Fruit fly (Drosophila melanogaster) whole organism, embryonic: ENCODE results near the gene CG13670.

Experiments
- Atf-2 ChIP-seq: fragments of 200-800 bp; sonication (Bioruptor generic); optimal IDR thresholded peaks from 2 replicates; lab custom pipeline; 2016; ENCODE audit warnings: missing biosample characterization, missing genetic modification characterization
- CG10209 ChIP-seq: fragments of 200-800 bp; sonication (Bioruptor generic); optimal IDR thresholded peaks from 3 replicates; lab custom pipeline; 2017; ENCODE audit warnings: missing biosample characterization, mild to moderate bottlenecking, missing genetic modification characterization, missing genetic modification reagents
- CG10543 ChIP-seq: fragments of 200-800 bp; sonication (Bioruptor generic); optimal IDR thresholded peaks from 3 replicates; lab custom pipeline; 2017; ENCODE audit warnings: missing biosample characterization, mild to moderate bottlenecking, missing genetic modification characterization, moderate library complexity
- CG11696 ChIP-seq: fragments of 200-800 bp; sonication (Bioruptor generic); IDR thresholded peaks from 2 replicates; pipeline ENCODE4 v1.3.6; 2022; ENCODE audit warnings: missing biosample characterization, missing genetic modification characterization
- CG13424 ChIP-seq: fragments of 200-800 bp; sonication (Bioruptor generic); optimal IDR thresholded peaks from 2 replicates; lab custom pipeline; 2019; ENCODE audit warnings: missing biosample characterization, mild to moderate bottlenecking, missing genetic modification characterization, moderate library complexity
- CG13624 ChIP-seq: fragments of 200-800 bp; sonication (Bioruptor generic); optimal IDR thresholded peaks from 2 replicates; lab custom pipeline; 2016; ENCODE audit warnings: missing biosample characterization, missing genetic modification characterization
- CG14441 ChIP-seq: fragments of 200-800 bp; sonication (Bioruptor generic); IDR thresholded peaks from 2 replicates; pipeline ENCODE4 v1.3.6; 2022; ENCODE audit warnings: missing biosample characterization, missing genetic modification characterization
- CG15011 ChIP-seq: fragments of 200-800 bp; sonication (Bioruptor generic); optimal IDR thresholded peaks from 3 replicates; lab custom pipeline; 2018; ENCODE audit warnings: missing biosample characterization, mild to moderate bottlenecking, missing genetic modification characterization
- CG15514 ChIP-seq: fragments of 200-800 bp; sonication (Bioruptor generic); optimal IDR thresholded peaks from 3 replicates; lab custom pipeline; 2017; ENCODE audit warnings: missing biosample characterization, missing genetic modification characterization, mild to moderate bottlenecking, moderate library complexity, missing genetic modification reagents
- CG17829 ChIP-seq: fragments of 200-800 bp; optimal IDR thresholded peaks from 2 replicates; lab custom pipeline; 2019; ENCODE audit warnings: missing biosample characterization, mild to moderate bottlenecking, missing genetic modification characterization, moderate library complexity
- CG2120 ChIP-seq: fragments of 200-800 bp; sonication (Bioruptor generic); optimal IDR thresholded peaks from 3 replicates; lab custom pipeline; 2016; ENCODE audit warnings: missing biosample characterization, missing genetic modification characterization
- CG2129 ChIP-seq: fragments of 200-800 bp; sonication (Bioruptor generic); IDR thresholded peaks from 2 replicates; pipeline ENCODE4 v1.3.6; 2022; ENCODE audit warnings: missing biosample characterization, missing genetic modification characterization; ENCODE audit not compliant: partially characterized antibody
- CG30020 ChIP-seq: fragments of 200-800 bp; optimal IDR thresholded peaks from 2 replicates; lab custom pipeline; 2019; ENCODE audit warnings: missing biosample characterization, mild to moderate bottlenecking, missing genetic modification characterization, moderate library complexity
- CG3281 ChIP-seq: fragments of 200-800 bp; sonication (Bioruptor generic); optimal IDR thresholded peaks from 3 replicates; lab custom pipeline; 2017; ENCODE audit warnings: missing biosample characterization, mild to moderate bottlenecking, missing genetic modification characterization
- CG34422 ChIP-seq: fragments of 200-800 bp; sonication (Bioruptor generic); IDR thresholded peaks from 3 replicates; pipeline ENCODE4 v1.3.6; 2022; ENCODE audit warnings: missing biosample characterization, missing genetic modification characterization
- CG4328 ChIP-seq: fragments of 200-800 bp; sonication (Bioruptor generic); optimal IDR thresholded peaks from 3 replicates; lab custom pipeline; 2017; ENCODE audit warnings: missing biosample characterization, missing genetic modification reagents, missing genetic modification characterization
- CG5180 ChIP-seq: fragments of 200-800 bp; sonication (Bioruptor generic); optimal IDR thresholded peaks from 3 replicates; lab custom pipeline; 2017; ENCODE audit warnings: missing biosample characterization, missing genetic modification characterization, mild to moderate bottlenecking, moderate library complexity, missing genetic modification reagents
- CG6683 ChIP-seq: fragments of 200-800 bp; sonication (Bioruptor generic); optimal IDR thresholded peaks from 2 replicates; lab custom pipeline; 2017; ENCODE audit warnings: missing biosample characterization, mild to moderate bottlenecking, missing genetic modification characterization, missing genetic modification reagents
- CG8089 ChIP-seq: fragments of 200-800 bp; sonication (Bioruptor generic); optimal IDR thresholded peaks from 3 replicates; lab custom pipeline; 2016; ENCODE audit warnings: missing biosample characterization, missing genetic modification characterization
- CrebB ChIP-seq: fragments of 200-800 bp; sonication (Bioruptor generic); optimal IDR thresholded peaks from 3 replicates; lab custom pipeline; 2018; ENCODE audit warnings: missing biosample characterization, mild to moderate bottlenecking, missing genetic modification characterization
- D19B ChIP-seq: fragments of 200-800 bp; sonication (Bioruptor generic); optimal IDR thresholded peaks from 2 replicates; lab custom pipeline; 2017; ENCODE audit warnings: missing biosample characterization, mild to moderate bottlenecking, missing genetic modification characterization
- Dek ChIP-seq: fragments of 200-800 bp; sonication (Bioruptor generic); optimal IDR thresholded peaks from 3 replicates; lab custom pipeline; 2019; ENCODE audit warnings: missing biosample characterization, mild to moderate bottlenecking, missing genetic modification characterization, moderate library complexity
- E2f1 ChIP-seq: fragments of 200-800 bp; sonication (Bioruptor generic); IDR thresholded peaks from 2 replicates; pipeline ENCODE4 v1.3.6; 2022; ENCODE audit warnings: missing biosample characterization, missing genetic modification characterization
- ERR ChIP-seq: fragments of 200-800 bp; sonication (Bioruptor generic); optimal IDR thresholded peaks from 2 replicates; lab custom pipeline; 2016; ENCODE audit warnings: missing biosample characterization, missing genetic modification characterization
- HmgD ChIP-seq: fragments of 200-800 bp; sonication (Bioruptor generic); optimal IDR thresholded peaks from 3 replicates; lab custom pipeline; 2016; ENCODE audit warnings: missing biosample characterization, missing genetic modification characterization
- Jarid2 ChIP-seq: fragments of 200-800 bp; sonication (Bioruptor generic); optimal IDR thresholded peaks from 3 replicates; lab custom pipeline; 2017; ENCODE audit warnings: mild to moderate bottlenecking, missing biosample characterization, missing genetic modification reagents, missing genetic modification characterization
- Mes4 ChIP-seq: fragments of 200-800 bp; sonication (Bioruptor generic); optimal IDR thresholded peaks from 2 replicates; lab custom pipeline; 2016; ENCODE audit warnings: missing biosample characterization, missing genetic modification characterization
- Nf-YC ChIP-seq: fragments of 200-800 bp; optimal IDR thresholded peaks from 3 replicates; lab custom pipeline; 2019; ENCODE audit warnings: missing biosample characterization, mild to moderate bottlenecking, missing genetic modification characterization, moderate library complexity
- NfI ChIP-seq: fragments of 200-800 bp; sonication (Bioruptor generic); optimal IDR thresholded peaks from 3 replicates; lab custom pipeline; 2018; ENCODE audit warnings: missing biosample characterization, mild to moderate bottlenecking, missing genetic modification characterization, moderate library complexity
- Ravus ChIP-seq: fragments of 200-800 bp; sonication (Bioruptor generic); IDR thresholded peaks from 2 replicates; pipeline ENCODE4 v1.3.6; 2022; ENCODE audit warnings: missing biosample characterization, missing genetic modification characterization
- Rx ChIP-seq: fragments of 200-800 bp; sonication (Bioruptor generic); IDR thresholded peaks from 2 replicates; pipeline ENCODE4 v1.3.6; 2022; ENCODE audit warnings: missing biosample characterization, missing genetic modification characterization
- Scr ChIP-seq: fragments of 200-800 bp; sonication (Bioruptor generic); IDR thresholded peaks from 2 replicates; pipeline ENCODE4 v1.3.6; 2022; ENCODE audit warnings: missing biosample characterization, missing genetic modification characterization; ENCODE audit not compliant: partially characterized antibody
- aop ChIP-seq: fragments of 200-800 bp; sonication (Bioruptor generic); IDR thresholded peaks from 2 replicates; pipeline ENCODE4 v1.3.6; 2022; ENCODE audit warnings: missing biosample characterization, missing genetic modification characterization
- bigmax ChIP-seq: fragments of 200-800 bp; sonication (Bioruptor generic); optimal IDR thresholded peaks from 2 replicates; lab custom pipeline; 2018; ENCODE audit warnings: missing biosample characterization, mild to moderate bottlenecking, missing genetic modification characterization
- dmrt11E ChIP-seq: fragments of 200-800 bp; sonication (Bioruptor generic); optimal IDR thresholded peaks from 3 replicates; lab custom pipeline; 2018; ENCODE audit warnings: missing biosample characterization, mild to moderate bottlenecking, missing genetic modification characterization, moderate library complexity
- dmrt99B ChIP-seq: fragments of 200-800 bp; sonication (Bioruptor generic); optimal IDR thresholded peaks from 2 replicates; lab custom pipeline; 2018; ENCODE audit warnings: missing biosample characterization, mild to moderate bottlenecking, missing genetic modification characterization, moderate library complexity
- emc ChIP-seq: fragments of 200-800 bp; sonication (Bioruptor generic); optimal IDR thresholded peaks from 2 replicates; lab custom pipeline; 2016; ENCODE audit warnings: missing biosample characterization, missing genetic modification characterization
- fd3F ChIP-seq: fragments of 200-800 bp; sonication (Bioruptor generic); optimal IDR thresholded peaks from 2 replicates; lab custom pipeline; 2018; ENCODE audit warnings: missing biosample characterization, mild to moderate bottlenecking, missing genetic modification characterization, moderate library complexity
- gfzf ChIP-seq: fragments of 200-800 bp; sonication (Bioruptor generic); optimal IDR thresholded peaks from 2 replicates; lab custom pipeline; 2016; ENCODE audit warnings: missing biosample characterization, mild to moderate bottlenecking, missing genetic modification characterization, moderate library complexity
- her ChIP-seq: fragments of 200-800 bp; sonication (Bioruptor generic); optimal IDR thresholded peaks from 2 replicates; lab custom pipeline; 2016; ENCODE audit warnings: missing biosample characterization, missing genetic modification characterization
- insv ChIP-seq, 2 experiments: fragments of 200-800 bp; sonication (Bioruptor generic); optimal IDR thresholded peaks; 3 replicates each; lab custom pipeline; 2016 to 2018; ENCODE audit warnings: missing biosample characterization in 2 of 2, missing genetic modification characterization in 2 of 2
- kni ChIP-seq: fragments of 200-800 bp; sonication (Bioruptor generic); optimal IDR thresholded peaks from 3 replicates; lab custom pipeline; 2017; ENCODE audit warnings: mild to moderate bottlenecking, missing biosample characterization, missing genetic modification reagents, missing genetic modification characterization
- odd ChIP-seq: fragments of 200-800 bp; sonication (Bioruptor generic); optimal IDR thresholded peaks from 2 replicates; lab custom pipeline; 2017; ENCODE audit warnings: missing biosample characterization, mild to moderate bottlenecking, missing genetic modification characterization
- org-1 ChIP-seq: fragments of 200-800 bp; sonication (Bioruptor generic); optimal IDR thresholded peaks from 2 replicates; lab custom pipeline; 2017; ENCODE audit warnings: missing biosample characterization, missing genetic modification characterization
- pita ChIP-seq: fragments of 200-800 bp; sonication (Bioruptor generic); optimal IDR thresholded peaks from 2 replicates; lab custom pipeline; 2017; ENCODE audit warnings: missing biosample characterization, mild to moderate bottlenecking, missing genetic modification characterization
- repo ChIP-seq: fragments of 200-800 bp; sonication (Bioruptor generic); optimal IDR thresholded peaks from 2 replicates; lab custom pipeline; 2016; ENCODE audit warnings: missing biosample characterization, missing genetic modification characterization
- run ChIP-seq: fragments of 200-800 bp; sonication (Bioruptor generic); optimal IDR thresholded peaks from 3 replicates; lab custom pipeline; 2018; ENCODE audit warnings: missing biosample characterization, mild to moderate bottlenecking, missing genetic modification characterization
- shn ChIP-seq: fragments of 200-800 bp; sonication (Bioruptor generic); optimal IDR thresholded peaks from 3 replicates; lab custom pipeline; 2016; ENCODE audit warnings: missing biosample characterization, missing genetic modification characterization
- sima ChIP-seq: fragments of 200-800 bp; sonication (Bioruptor generic); optimal IDR thresholded peaks from 2 replicates; lab custom pipeline; 2016; ENCODE audit warnings: missing biosample characterization, missing genetic modification characterization
- sna ChIP-seq: fragments of 200-800 bp; sonication (Bioruptor generic); IDR thresholded peaks from 2 replicates; pipeline ENCODE4 v1.3.6; 2022; ENCODE audit warnings: missing biosample characterization, missing genetic modification characterization; ENCODE audit not compliant: partially characterized antibody
- so ChIP-seq: fragments of 200-800 bp; sonication (Bioruptor generic); IDR thresholded peaks from 3 replicates; pipeline ENCODE4 v1.3.6; 2022; ENCODE audit warnings: missing biosample characterization, missing genetic modification characterization
- wdn ChIP-seq: fragments of 200-800 bp; sonication (Bioruptor generic); IDR thresholded peaks from 2 replicates; pipeline ENCODE4 v1.3.6; 2022; ENCODE audit warnings: missing biosample characterization, missing genetic modification characterization

CG13670 gene

dm6 chr3L:8288396-8288795, 32.2 kb upstream of the CG13670 start:
- TF ChIP-seq gfzf (GFP tag; lab: Kevin White, UChicago) (no peak), dmrt99B (tag; lab: Kevin White, UChicago) (peak; percentile 17), sna (no peak), CG6683 (GFP tag; lab: Kevin White, UChicago) (no peak), Jarid2 (GFP tag; lab: Kevin White, UChicago) (no peak), odd (GFP tag; lab: Kevin White, UChicago) (no peak), emc (GFP tag; lab: Kevin White, UChicago) (no peak), bigmax (GFP tag; lab: Kevin White, UChicago) (no peak), run (tag; lab: Kevin White, UChicago) (no peak), CG10543 (GFP tag; lab: Kevin White, UChicago) (no peak), Rx (GFP tag; lab: Robert Waterston, UW) (no peak), Ravus (GFP tag; lab: Robert Waterston, UW) (no peak), CG13624 (GFP tag; lab: Kevin White, UChicago) (no peak), so (GFP tag; lab: Robert Waterston, UW) (no peak), CG8089 (no peak), CG10209 (no peak), Scr (GFP tag; lab: Robert Waterston, UW) (no peak), kni (GFP tag; lab: Kevin White, UChicago) (no peak), NfI (peak; percentile 33), HmgD (no peak), E2f1 (GFP tag; lab: Robert Waterston, UW) (no peak), dmrt11E (tag; lab: Kevin White, UChicago) (no peak), her (GFP tag; lab: Kevin White, UChicago) (no peak), CG13424 (tag; lab: Kevin White, UChicago) (peak; percentile 36), wdn (GFP tag; lab: Robert Waterston, UW) (no peak), CG4328 (GFP tag; lab: Kevin White, UChicago) (no peak), CG3281 (GFP tag; lab: Kevin White, UChicago) (peak; percentile 22), CG2120 (peak; percentile 46), aop (no peak), CG30020 (tag; lab: Kevin White, UChicago) (no peak), Atf-2 (GFP tag; lab: Kevin White, UChicago) (no peak), shn (GFP tag; lab: Kevin White, UChicago) (no peak), CG15514 (GFP tag; lab: Kevin White, UChicago) (no peak), CG17829 (no peak), CG5180 (GFP tag; lab: Kevin White, UChicago) (no peak), D19B (GFP tag; lab: Kevin White, UChicago) (no peak), fd3F (GFP tag; lab: Kevin White, UChicago) (no peak), pita (GFP tag; lab: Kevin White, UChicago) (no peak), CG2129 (GFP tag; lab: Robert Waterston, UW) (no peak), ERR (GFP tag; lab: Kevin White, UChicago) (no peak), sima (GFP tag; lab: Kevin White, UChicago) (no peak), CG11696 (GFP tag; lab: Robert Waterston, UW) (no peak), CG34422 (GFP tag; lab: Robert Waterston, UW) (no peak), Dek (peak; percentile 3), CrebB (tag; lab: Kevin White, UChicago) (no peak), Mes4 (no peak), insv (GFP tag; optimal IDR thresholded peaks at IDR 0.05; lab: Kevin White, UChicago) (no peak), CG14441 (GFP tag; lab: Robert Waterston, UW) (no peak), CG15011 (GFP tag; lab: Kevin White, UChicago) (no peak), org-1 (no peak), repo (GFP tag; lab: Kevin White, UChicago) (no peak), Nf-YC (tag; lab: Kevin White, UChicago) (no peak)
